Worm (Caenorhabditis elegans): Measurements from ENCODE around the gene col-38.

DNA sequence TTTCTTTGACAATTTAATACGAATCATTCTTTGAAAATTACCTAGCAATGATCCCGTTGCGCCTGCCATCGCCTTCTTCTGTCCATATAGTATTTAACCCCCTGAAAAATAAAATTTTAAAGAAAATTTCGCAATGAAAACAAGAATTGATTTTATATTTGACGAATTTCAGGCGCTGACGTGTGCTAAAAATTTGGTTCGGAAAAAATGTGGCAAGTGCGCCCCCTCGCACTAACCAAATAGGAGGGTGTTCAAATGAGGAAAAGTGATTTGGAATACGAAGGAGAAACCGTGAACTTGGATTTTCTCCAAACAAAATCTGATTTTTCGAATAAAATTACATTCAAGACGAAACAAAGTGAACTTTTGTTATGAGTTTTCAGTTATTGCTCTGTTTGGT, 2.8 kb downstream of the col-38 start, which contains the start of gene stc-1:
- TF ChIP-seq lin-13 (tag; optimal IDR thresholded peaks at IDR 0.05) (no peak), nhr-28 (tag; optimal IDR thresholded peaks at IDR 0.05) (no peak), drap-1 (GFP tag; optimal IDR thresholded peaks at IDR 0.05) (no peak), bed-3 (GFP tag; optimal IDR thresholded peaks at IDR 0.05) (no peak), ztf-11 (tag; optimal IDR thresholded peaks at IDR 0.05) (no peak), ham-2 (GFP tag; optimal IDR thresholded peaks at IDR 0.05) (no peak), tbx-8 (GFP tag; optimal IDR thresholded peaks at IDR 0.05) (no peak), snpc-4 (tag; optimal IDR thresholded peaks at IDR 0.05) (no peak), elt-1 (tag; optimal IDR thresholded peaks at IDR 0.05; ENCODE audit: borderline replicate concordance, insufficient read depth) (no peak), lsy-2 (tag; optimal IDR thresholded peaks at IDR 0.05) (peak; percentile 65)

Measured in whole organism, mixed stage, embryonic.